Worm (Caenorhabditis elegans) whole organism, L2 larva: ENCODE data around the gene H03G16.1.

Experiments
- C34F6.9 ChIP-seq: fragments of 150-350 bp; optimal IDR thresholded peaks from 2 replicates; lab custom pipeline; 2014; ENCODE audit warnings: missing biosample characterization, missing genetic modification characterization
- R02D3.7 ChIP-seq: fragments of 150-350 bp; optimal IDR thresholded peaks from 2 replicates; lab custom pipeline; 2014; ENCODE audit warnings: missing biosample characterization, missing genetic modification characterization
- Y55F3AM.14 ChIP-seq: fragments of 200-800 bp; sonication (Bioruptor generic); optimal IDR thresholded peaks from 2 replicates; lab custom pipeline; 2018; ENCODE audit warnings: mild to moderate bottlenecking, missing genetic modification characterization, missing compliant biosample characterization
- aly-2 ChIP-seq: fragments of 150-350 bp; optimal IDR thresholded peaks from 2 replicates; lab custom pipeline; 2014; ENCODE audit warnings: missing biosample characterization, missing genetic modification characterization
- ama-1 ChIP-seq: fragments of 150-350 bp; optimal IDR thresholded peaks from 2 replicates; lab custom pipeline; 2018; ENCODE audit warnings: inconsistent platforms
- ceh-16 ChIP-seq: fragments of 150-350 bp; optimal IDR thresholded peaks from 2 replicates; lab custom pipeline; 2014; ENCODE audit warnings: missing biosample characterization, missing genetic modification characterization
- ceh-82 ChIP-seq: fragments of 150-350 bp; optimal IDR thresholded peaks from 2 replicates; lab custom pipeline; 2014; ENCODE audit warnings: missing biosample characterization, missing genetic modification characterization
- dmd-4 ChIP-seq: sonication (generic microtip); optimal IDR thresholded peaks from 2 replicates; lab custom pipeline; 2017; ENCODE audit warnings: missing biosample characterization, missing genetic modification characterization
- egl-27 ChIP-seq: sonication (generic microtip); optimal IDR thresholded peaks from 3 replicates; lab custom pipeline; 2017; ENCODE audit warnings: missing biosample characterization, missing genetic modification reagents, missing genetic modification characterization
- elt-3 ChIP-seq: sonication (generic microtip); optimal IDR thresholded peaks from 2 replicates; lab custom pipeline; 2017; ENCODE audit warnings: missing biosample characterization, missing genetic modification characterization
- fos-1 ChIP-seq: fragments of 150-350 bp; optimal IDR thresholded peaks from 2 replicates; lab custom pipeline; 2014; ENCODE audit warnings: missing biosample characterization, missing genetic modification characterization
- gmeb-1 ChIP-seq: fragments of 150-350 bp; optimal IDR thresholded peaks from 2 replicates; lab custom pipeline; 2014; ENCODE audit warnings: missing biosample characterization, missing genetic modification characterization
- lin-39 ChIP-seq: fragments of 150-350 bp; optimal IDR thresholded peaks from 2 replicates; lab custom pipeline; 2014; ENCODE audit warnings: missing biosample characterization, missing genetic modification reagents, missing genetic modification characterization
- lsy-2 ChIP-seq, 2 experiments: fragments of 150-350 bp in 1 of 2; sonication (generic microtip) in 1 of 2; optimal IDR thresholded peaks; 2 replicates each; lab custom pipeline; 2014 to 2017; ENCODE audit warnings: missing biosample characterization in 2 of 2, missing genetic modification characterization in 2 of 2
- mab-5 ChIP-seq: fragments of 150-350 bp; optimal IDR thresholded peaks from 2 replicates; lab custom pipeline; 2014; ENCODE audit warnings: missing biosample characterization, missing genetic modification characterization
- mbf-1 ChIP-seq: sonication (generic microtip); optimal IDR thresholded peaks from 2 replicates; lab custom pipeline; 2017; ENCODE audit warnings: missing biosample characterization, missing genetic modification characterization
- mdl-1 ChIP-seq, 2 experiments: fragments of 150-350 bp in 1 of 2; sonication (generic microtip) in 1 of 2; optimal IDR thresholded peaks; 2 replicates each; lab custom pipeline; 2017; ENCODE audit warnings: missing biosample characterization in 2 of 2, missing genetic modification characterization in 2 of 2
- nhr-10 ChIP-seq: sonication (generic microtip); optimal IDR thresholded peaks from 2 replicates; lab custom pipeline; 2017; ENCODE audit warnings: missing biosample characterization, missing genetic modification characterization
- nhr-12 ChIP-seq: fragments of 150-350 bp; optimal IDR thresholded peaks from 2 replicates; lab custom pipeline; 2014; ENCODE audit warnings: missing biosample characterization, missing genetic modification characterization
- nhr-129 ChIP-seq: fragments of 150-350 bp; optimal IDR thresholded peaks from 2 replicates; lab custom pipeline; 2014; ENCODE audit warnings: missing biosample characterization, missing genetic modification characterization
- nhr-21 ChIP-seq: fragments of 150-350 bp; optimal IDR thresholded peaks from 2 replicates; lab custom pipeline; 2014; ENCODE audit warnings: missing biosample characterization, missing genetic modification characterization
- nhr-237 ChIP-seq: fragments of 150-350 bp; optimal IDR thresholded peaks from 2 replicates; lab custom pipeline; 2014; ENCODE audit warnings: missing biosample characterization, missing genetic modification characterization
- nhr-25 ChIP-seq: fragments of 150-350 bp; sonication (generic microtip); optimal IDR thresholded peaks from 3 replicates; lab custom pipeline; 2014; ENCODE audit warnings: missing biosample characterization, missing genetic modification characterization
- nhr-6 ChIP-seq: fragments of 150-350 bp; optimal IDR thresholded peaks from 2 replicates; lab custom pipeline; 2014; ENCODE audit warnings: missing biosample characterization, missing genetic modification characterization
- peb-1 ChIP-seq: fragments of 150-350 bp; optimal IDR thresholded peaks from 2 replicates; lab custom pipeline; 2014; ENCODE audit warnings: missing biosample characterization, missing genetic modification characterization
- sem-4 ChIP-seq: fragments of 150-350 bp; optimal IDR thresholded peaks from 2 replicates; lab custom pipeline; 2014; ENCODE audit warnings: missing biosample characterization, missing genetic modification reagents, missing genetic modification characterization
- skn-1 ChIP-seq: sonication (generic microtip); optimal IDR thresholded peaks from 2 replicates; lab custom pipeline; 2017; ENCODE audit warnings: missing biosample characterization, missing genetic modification characterization
- sma-3 ChIP-seq: sonication (generic microtip); optimal IDR thresholded peaks from 2 replicates; lab custom pipeline; 2016; ENCODE audit warnings: missing genetic modification reagents, missing genetic modification characterization, missing compliant biosample characterization
- sma-9 ChIP-seq, 2 experiments: fragments of 150-350 bp in 1 of 2; sonication (generic microtip) in 1 of 2; optimal IDR thresholded peaks; 2 replicates each; lab custom pipeline; 2014 to 2016; ENCODE audit warnings: missing genetic modification characterization in 2 of 2, mild to moderate bottlenecking in 1 of 2, missing biosample characterization in 1 of 2, missing compliant biosample characterization in 1 of 2, missing genetic modification reagents in 1 of 2, moderate library complexity in 1 of 2
- snpc-4 ChIP-seq: fragments of 150-350 bp; optimal IDR thresholded peaks from 2 replicates; lab custom pipeline; 2014; ENCODE audit warnings: missing biosample characterization, missing genetic modification characterization
- unc-55 ChIP-seq: fragments of 150-350 bp; sonication (generic microtip); optimal IDR thresholded peaks from 3 replicates; lab custom pipeline; 2014; ENCODE audit warnings: missing biosample characterization, missing genetic modification reagents, missing genetic modification characterization
- ztf-1 ChIP-seq: fragments of 200-800 bp; sonication (Bioruptor generic); conservative IDR thresholded peaks from 2 replicates; pipeline ENCODE4 v1.3.6; 2022; ENCODE audit warnings: missing genetic modification characterization, missing compliant biosample characterization
- ztf-11 ChIP-seq: sonication (generic microtip); optimal IDR thresholded peaks from 2 replicates; lab custom pipeline; 2017; ENCODE audit warnings: missing biosample characterization, missing genetic modification characterization

Gene H03G16.1

DNA sequence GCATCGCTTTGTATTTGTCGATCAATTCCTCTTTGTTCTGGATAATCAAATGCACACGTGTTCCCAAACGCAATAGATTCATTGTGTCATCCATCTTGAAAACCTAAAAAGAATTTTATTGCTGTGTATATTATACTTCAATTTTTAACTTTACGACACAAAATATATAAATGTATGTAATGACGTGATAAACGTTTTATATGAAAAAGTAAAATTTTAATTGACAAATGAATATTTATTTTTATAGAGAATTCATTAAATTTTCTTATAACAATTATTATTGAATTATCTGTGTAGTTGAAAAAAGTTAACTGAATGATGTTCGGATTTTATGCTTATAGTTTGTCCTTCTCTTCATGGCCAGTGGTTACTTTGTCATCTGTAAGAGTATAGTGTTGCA, 2.2 kb downstream of the H03G16.1 start, which contains the start of gene H03G16.7:
H03G16.7 (minus strand) TSS at position 101 of the 400 bp plus-strand sequence.
- TF ChIP-seq skn-1 (no peak), mbf-1 (tag; lab: Kevin White, UChicago) (no peak), Y55F3AM.14 (GFP tag; lab: Kevin White, UChicago) (no peak), unc-55 (GFP tag; lab: Kevin White, UChicago) (no peak), mdl-1 (tag; optimal IDR thresholded peaks at IDR 0.05; lab: Kevin White, UChicago) (no peak), C34F6.9 (no peak)
- TF ChIP-seq, all 48 proteins: peak for 0

DNA sequence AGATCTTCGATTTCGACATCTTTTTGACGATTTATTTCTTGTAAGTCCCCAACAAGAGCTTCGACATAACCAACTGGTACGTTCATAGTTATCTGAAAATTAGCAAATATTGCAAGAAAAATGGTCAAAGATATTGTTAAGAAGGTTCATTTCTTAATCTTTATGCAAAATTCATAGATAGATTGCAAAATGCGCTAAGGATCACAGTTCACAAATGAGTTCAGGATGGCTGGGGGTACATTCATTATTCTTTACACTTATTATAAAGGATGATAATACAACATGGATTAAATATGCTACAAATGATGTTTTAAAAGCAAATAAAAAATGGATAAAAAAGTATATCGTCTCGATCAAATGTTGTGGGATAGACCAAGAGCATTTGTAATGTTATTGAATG, 3.1 kb downstream of the H03G16.1 start, which contains the start of gene H03G16.5:
H03G16.5 (minus strand) TSS at position 101 of the 400 bp plus-strand sequence.
- TF ChIP-seq gmeb-1 (no peak), elt-3 (tag; lab: Kevin White, UChicago) (no peak), mdl-1 (tag; optimal IDR thresholded peaks at IDR 0.05; lab: Kevin White, UChicago) (no peak), fos-1 (tag; lab: Kevin White, UChicago) (no peak), nhr-237 (no peak), nhr-25 (tag; lab: Kevin White, UChicago) (no peak), nhr-129 (tag; lab: Kevin White, UChicago) (no peak), dmd-4 (tag; lab: Kevin White, UChicago) (no peak), peb-1 (tag; lab: Kevin White, UChicago) (no peak)

DNA sequence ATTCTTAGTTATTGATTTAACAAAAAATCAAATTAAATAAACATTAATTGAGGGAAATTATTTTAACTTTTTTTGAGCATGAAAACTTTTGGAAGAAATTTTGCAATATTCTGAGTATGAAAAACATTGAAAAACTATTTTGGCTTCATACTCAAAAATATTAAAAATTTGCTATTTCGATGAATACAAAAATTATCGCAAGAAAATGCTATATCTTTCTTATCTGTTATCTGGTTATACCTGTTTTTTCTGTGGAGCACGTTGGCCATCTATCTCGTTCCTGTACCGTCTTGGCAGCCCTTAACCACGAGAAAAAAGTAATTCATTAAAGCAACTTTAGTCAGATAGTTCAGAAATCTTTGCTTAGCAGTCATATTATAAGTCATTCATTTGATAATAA, 4.2 kb downstream of the H03G16.1 start:
- no peak for TF ChIP-seq egl-27 (tag; lab: Kevin White, UChicago)
- TF ChIP-seq nhr-237: no peak
- no peak for TF ChIP-seq mab-5 (tag; lab: Kevin White, UChicago)
- no peak for TF ChIP-seq nhr-21
- no peak for TF ChIP-seq ceh-82 (tag; lab: Kevin White, UChicago)
- TF ChIP-seq lin-39 (tag; lab: Kevin White, UChicago): no peak
- no peak for TF ChIP-seq sma-9 (GFP tag; optimal IDR thresholded peaks at IDR 0.05; lab: Kevin White, UChicago)
- TF ChIP-seq sma-9 (tag; optimal IDR thresholded peaks at IDR 0.05; lab: Kevin White, UChicago): no peak
- no peak for TF ChIP-seq nhr-12 (tag; lab: Kevin White, UChicago)
- no peak for TF ChIP-seq peb-1 (tag; lab: Kevin White, UChicago)
- no peak for TF ChIP-seq mdl-1 (tag; optimal IDR thresholded peaks at IDR 0.05; lab: Kevin White, UChicago)
- no peak for TF ChIP-seq nhr-6 (tag; lab: Kevin White, UChicago)
- TF ChIP-seq ceh-16 (tag; lab: Kevin White, UChicago): no peak
- no peak for TF ChIP-seq sem-4 (tag; lab: Kevin White, UChicago)
- TF ChIP-seq fos-1 (tag; lab: Kevin White, UChicago): no peak
- no peak for TF ChIP-seq nhr-129 (tag; lab: Kevin White, UChicago)
- TF ChIP-seq sma-3 (GFP tag; lab: Kevin White, UChicago): no peak
- no peak for TF ChIP-seq nhr-10 (tag; lab: Kevin White, UChicago)
- no peak for TF ChIP-seq R02D3.7 (tag; lab: Kevin White, UChicago)
- TF ChIP-seq elt-3 (tag; lab: Kevin White, UChicago): no peak
- TF ChIP-seq skn-1: no peak

DNA sequence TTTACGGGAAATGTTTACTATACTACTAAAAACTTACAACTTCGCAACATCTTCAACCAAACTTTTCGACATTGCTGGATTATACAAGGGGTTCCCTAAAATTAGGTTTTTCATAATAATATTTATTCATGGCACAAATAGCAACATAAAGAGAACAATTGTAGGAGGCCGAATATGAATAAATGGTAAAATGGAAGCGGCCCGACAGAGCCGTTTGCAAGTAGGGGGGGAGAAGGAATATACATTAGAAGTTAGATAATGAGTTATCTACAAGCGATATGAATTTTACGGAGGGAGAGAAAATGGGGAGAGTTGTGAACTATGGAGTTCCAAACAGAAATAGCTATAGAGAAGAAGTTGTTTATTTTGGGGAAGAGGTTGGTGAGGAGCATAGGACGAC, 6.6 kb downstream of the H03G16.1 start, which contains the start of gene fbxa-96:
fbxa-96 (minus strand) TSS at position 101 of the 400 bp plus-strand sequence.
- TF ChIP-seq ama-1 (lab: Kevin White, UChicago) (no peak), snpc-4 (tag; lab: Kevin White, UChicago) (no peak), fos-1 (tag; lab: Kevin White, UChicago) (no peak), aly-2 (tag; lab: Kevin White, UChicago) (no peak)

DNA sequence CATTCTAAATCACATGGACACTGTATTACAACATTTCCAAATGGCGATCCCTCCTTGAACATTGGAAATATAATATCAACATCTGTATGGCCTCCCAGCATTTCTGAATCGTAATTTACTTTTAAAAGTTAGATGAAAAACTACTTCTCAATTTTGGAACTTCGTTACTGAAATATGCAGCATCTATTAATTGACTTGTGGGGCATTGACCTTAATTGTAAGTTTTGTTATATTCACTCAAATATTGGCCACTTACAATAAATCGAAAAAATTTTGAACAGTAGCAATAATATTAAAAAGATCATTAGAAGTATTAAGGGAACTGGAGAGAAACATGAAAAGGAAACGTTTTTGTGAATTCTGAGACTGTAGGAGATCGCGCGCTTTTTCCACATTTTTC, 15.6 kb downstream of the H03G16.1 start, which contains the start of gene mam-6:
mam-6 (minus strand) TSS at position 101 of the 400 bp plus-strand sequence.
- no peak for TF ChIP-seq mbf-1 (tag; lab: Kevin White, UChicago)
- TF ChIP-seq nhr-12 (tag; lab: Kevin White, UChicago): no peak
- no peak for TF ChIP-seq Y55F3AM.14 (GFP tag; lab: Kevin White, UChicago)
- no peak for TF ChIP-seq lsy-2 (tag; optimal IDR thresholded peaks at IDR 0.05; lab: Kevin White, UChicago)

DNA sequence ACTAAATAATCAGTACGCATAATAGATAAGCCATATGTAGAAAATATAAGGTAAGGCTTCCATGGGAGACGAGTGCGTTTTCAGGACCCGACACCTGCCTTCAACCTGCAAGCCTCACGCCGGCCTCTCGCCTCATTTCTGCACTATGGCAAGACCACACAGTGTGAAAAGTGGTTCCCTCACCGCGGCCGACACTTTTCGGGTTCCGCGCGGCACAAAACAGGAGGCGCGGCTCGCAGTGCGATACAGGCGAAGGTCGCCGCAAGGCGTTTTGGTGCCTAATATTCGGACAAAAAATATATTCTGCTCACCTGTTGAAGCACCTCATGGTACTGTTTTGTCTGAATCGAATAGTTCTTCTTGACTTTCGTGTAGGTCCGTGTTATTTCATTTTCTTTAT, 16.5 kb downstream of the H03G16.1 start:
- TF ChIP-seq C34F6.9: no peak
- TF ChIP-seq egl-27 (tag; lab: Kevin White, UChicago): no peak
- TF ChIP-seq ama-1 (lab: Kevin White, UChicago): no peak
- no peak for TF ChIP-seq nhr-12 (tag; lab: Kevin White, UChicago)
- TF ChIP-seq nhr-21: no peak
- TF ChIP-seq nhr-129 (tag; lab: Kevin White, UChicago): no peak
- no peak for TF ChIP-seq ztf-1 (GFP tag; lab: Robert Waterston, UW)
- no peak for TF ChIP-seq ztf-11 (tag; lab: Kevin White, UChicago)
- TF ChIP-seq ceh-16 (tag; lab: Kevin White, UChicago): no peak
- no peak for TF ChIP-seq unc-55 (GFP tag; lab: Kevin White, UChicago)
- TF ChIP-seq R02D3.7 (tag; lab: Kevin White, UChicago): no peak
